Fruit fly (Drosophila melanogaster) ovary, adult (tissue): ENCODE measurements around the gene CG32669.

ENCODE experiments used
- CG17801 ChIP-seq: fragments of 200-800 bp; optimal IDR thresholded peaks from 2 replicates; lab custom pipeline; 2019; ENCODE audit warnings: missing biosample characterization, mild to moderate bottlenecking, missing genetic modification characterization, moderate library complexity; ENCODE audit not compliant: partially characterized antibody

The CG32669 gene

DNA sequence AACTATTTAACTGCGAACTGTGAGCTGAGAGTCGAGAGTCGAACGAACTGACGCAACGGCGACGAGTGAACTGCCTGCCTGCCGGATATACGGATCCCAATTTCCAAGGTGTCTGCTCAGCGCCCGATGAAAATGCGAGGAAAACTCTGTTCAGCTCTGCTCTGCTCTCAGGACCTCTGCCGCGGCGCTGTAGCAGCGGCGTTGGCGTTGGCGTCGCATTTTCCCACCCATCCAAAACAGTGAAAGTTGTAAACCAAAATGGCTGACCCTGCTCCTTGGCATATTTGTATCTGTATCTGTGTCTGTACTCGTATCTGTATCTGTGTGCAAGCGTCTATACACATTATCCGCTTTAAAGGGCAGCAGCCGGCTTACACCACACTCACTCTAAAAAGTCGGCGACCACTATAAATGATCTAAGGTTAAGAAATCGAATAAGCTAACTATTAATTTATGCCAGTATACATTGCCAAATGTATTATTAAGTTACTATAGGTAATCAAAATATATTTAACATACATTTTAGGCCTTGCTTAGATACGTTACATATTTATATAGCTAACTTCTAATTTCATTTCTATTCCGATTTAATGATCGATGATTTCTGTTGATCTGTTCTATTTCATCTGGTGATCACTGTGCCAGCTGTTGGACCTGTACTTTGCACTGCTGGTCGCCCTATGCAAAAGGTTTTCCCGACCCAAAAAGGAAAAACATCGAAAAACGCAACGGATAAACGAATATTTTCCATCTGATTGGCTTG, 22.0 kb downstream of the CG32669 start:
- no peak for TF ChIP-seq CG17801 (GFP tag; lab: Kevin White, UChicago)

DNA sequence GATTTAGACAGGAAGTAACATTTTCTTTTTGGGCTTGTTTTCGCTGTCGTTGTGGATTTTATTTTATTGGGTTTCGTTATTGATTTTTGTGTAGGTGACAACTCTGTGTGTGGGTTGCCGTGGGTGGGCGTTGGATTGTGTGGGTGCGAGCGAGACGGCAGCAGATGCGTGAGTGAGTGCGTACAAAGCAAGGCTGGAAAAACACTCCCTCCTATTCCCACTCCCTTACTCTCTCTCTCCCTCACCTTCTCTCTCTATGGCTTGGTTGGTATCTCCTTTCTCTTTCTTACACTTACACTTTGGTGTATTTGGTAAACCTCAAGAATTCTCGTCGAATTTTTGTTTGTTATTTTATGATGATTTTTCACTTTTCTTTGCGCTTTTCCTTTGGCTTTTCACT, 22.8 kb downstream of the CG32669 start:
- TF ChIP-seq CG17801 (GFP tag; lab: Kevin White, UChicago) = no peak

dm6 chrX:10820741-10821140, 24.1 kb downstream of the CG32669 start:
- TF ChIP-seq CG17801 (GFP tag; lab: Kevin White, UChicago) = no peak

DNA sequence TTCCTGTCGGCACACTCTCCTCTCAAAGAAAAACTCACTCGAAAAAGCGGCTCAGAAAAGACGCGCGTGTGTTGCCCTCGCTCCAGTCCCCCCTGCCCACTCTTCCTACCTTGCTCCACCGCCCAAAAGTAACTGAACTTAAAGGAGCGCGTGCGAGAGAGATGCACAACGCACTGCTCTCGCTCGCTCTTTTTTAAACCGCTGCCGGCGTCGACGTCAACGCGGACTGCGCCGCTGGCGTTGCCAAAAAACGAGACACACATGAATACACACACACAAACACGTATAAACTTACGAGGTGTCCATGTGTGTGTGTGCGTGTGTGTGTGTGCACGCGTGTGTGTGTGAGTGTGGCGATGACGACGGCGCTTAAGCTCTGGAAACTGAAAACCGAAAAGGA, 28.0 kb downstream of the CG32669 start:
- no peak for TF ChIP-seq CG17801 (GFP tag; lab: Kevin White, UChicago)

DNA sequence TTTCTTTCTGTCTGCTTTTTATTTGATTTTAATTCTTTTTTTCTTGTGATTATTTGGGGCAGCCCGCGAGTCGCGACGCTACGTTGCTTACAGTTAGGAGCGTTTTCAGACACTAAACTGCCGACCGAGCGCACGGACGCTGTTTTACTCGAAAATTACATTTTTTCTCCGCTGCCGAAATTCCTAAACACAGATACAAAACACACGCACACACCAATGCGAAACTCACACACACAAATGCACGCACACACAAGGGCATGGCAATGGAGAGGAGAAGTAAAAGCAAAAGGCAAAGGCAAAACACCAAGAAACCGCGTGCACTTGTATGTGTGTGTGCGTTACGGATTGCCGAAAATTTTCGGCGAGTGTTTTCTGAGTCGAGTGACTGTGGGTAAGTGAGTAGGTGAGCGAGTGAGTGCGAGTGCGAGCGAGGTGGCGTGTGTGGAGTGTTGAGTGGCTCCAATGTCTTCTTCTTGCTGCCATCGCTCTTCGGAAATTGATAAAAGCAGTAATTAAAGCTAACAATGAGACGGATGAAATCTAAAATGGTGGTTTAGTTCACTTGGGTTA, 29.3 kb downstream of the CG32669 start:
- peak; percentile 40 for TF ChIP-seq CG17801 (GFP tag; lab: Kevin White, UChicago)

DNA sequence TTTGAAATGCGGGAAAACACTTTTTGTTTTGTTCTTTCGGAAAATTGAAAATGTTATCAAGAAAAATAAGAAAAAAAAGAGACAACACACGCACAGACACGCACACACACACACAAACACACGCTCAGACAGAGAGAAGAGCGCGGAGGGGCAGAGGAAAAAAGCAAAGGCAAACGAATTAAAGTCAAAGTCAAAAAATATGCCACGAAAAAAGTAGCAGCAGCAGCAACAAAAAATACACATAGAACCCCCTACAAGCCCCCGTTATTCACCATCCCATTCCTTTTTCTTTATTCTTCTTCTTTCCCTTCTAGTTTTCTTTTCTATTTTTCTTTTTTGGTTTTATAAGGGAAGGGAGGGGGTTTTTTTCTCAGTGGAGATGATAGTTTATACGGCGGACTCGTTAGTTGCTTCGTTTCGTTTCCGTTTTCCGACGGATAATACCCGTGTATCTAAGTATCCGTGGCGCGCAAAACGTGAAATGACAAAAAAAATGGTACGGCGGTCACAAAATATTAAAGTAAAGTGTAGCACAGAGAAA, 30.0 kb downstream of the CG32669 start:
- no peak for TF ChIP-seq CG17801 (GFP tag; lab: Kevin White, UChicago)

DNA sequence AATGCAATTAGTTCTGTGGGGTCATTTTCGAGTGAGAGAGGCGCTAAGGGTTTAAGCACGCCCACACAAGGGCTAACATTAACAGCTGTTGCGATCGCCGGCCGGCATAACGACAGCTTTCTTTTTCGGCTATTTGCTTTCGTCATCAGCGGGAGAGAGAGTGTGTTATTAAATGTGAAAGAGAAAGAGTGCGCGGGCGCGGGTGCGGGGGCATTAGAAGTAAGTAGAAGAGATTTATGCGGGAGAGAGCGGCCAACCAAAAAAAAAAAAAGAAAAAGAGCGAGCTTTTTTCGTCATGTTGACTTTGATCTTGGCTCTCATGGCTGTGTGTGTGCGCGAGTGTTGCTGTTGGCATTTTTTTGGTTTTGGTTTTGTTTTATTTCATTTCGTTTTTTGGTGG, 30.8 kb downstream of the CG32669 start:
- no peak for TF ChIP-seq CG17801 (GFP tag; lab: Kevin White, UChicago)

dm6 chrX:10808684-10809083, 36.2 kb downstream of the CG32669 start:
- TF ChIP-seq CG17801 (GFP tag; lab: Kevin White, UChicago) = no peak

DNA sequence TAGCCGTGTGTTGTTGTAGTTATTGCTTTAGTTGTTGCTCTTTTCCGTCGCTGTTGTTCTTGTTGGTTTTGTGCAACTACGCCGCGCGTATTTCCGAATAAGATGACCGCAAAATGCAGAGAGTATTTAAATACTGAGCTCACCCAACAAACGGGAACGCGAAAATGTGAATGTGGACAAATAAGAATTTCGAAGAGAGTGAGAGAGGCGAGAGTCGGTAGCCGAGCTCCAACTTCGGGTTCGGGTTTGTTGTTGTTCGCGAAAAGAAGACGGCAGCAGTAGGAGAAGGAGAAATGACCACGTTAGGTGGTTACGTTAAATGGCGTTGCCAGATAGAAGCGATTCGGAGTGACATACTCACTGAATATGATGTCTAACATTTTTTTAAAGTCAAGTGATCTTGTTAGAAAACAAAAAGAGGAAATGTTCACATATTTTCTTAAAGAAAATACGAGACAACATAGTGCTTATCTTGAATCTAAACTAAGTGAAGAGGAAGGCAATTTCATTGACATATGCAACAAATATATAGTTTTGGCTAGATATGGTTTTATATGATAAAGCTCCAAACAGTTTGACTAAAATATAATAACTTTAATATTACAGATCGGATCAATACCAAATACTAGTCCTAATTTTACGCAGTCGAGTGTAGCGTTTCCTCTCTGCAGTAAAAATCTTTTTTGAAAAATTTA, 38.0 kb downstream of the CG32669 start:
- peak; percentile 67 for TF ChIP-seq CG17801 (GFP tag; lab: Kevin White, UChicago)

DNA sequence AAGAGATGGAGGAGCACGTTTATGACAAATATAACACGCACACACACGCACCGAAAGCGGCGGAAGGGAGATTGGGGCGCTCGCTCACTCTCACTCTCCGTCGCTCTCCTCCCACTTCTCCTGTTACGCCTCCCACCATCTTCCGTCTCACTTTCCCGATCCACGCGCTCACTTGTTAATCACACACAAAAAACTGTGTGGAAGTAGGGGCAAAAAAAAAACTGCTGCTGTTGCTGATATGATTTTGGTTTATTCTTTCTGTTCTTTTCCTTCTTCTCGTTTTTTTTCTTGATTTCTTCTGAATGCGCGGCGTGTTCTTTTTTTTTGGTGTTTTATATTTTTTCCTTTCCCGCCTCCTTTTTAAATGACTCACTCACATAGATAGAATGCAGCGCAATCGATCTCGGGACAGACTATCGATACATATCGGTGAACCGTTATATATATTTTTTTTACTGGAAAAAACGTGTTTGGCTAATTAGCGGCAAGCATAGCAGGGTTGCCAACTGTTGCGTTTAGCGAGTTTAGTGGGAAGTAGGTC, 39.2 kb downstream of the CG32669 start:
- TF ChIP-seq CG17801 (GFP tag; lab: Kevin White, UChicago) = peak; percentile 78

dm6 chrX:10804042-10804441, 40.8 kb downstream of the CG32669 start:
- no peak for TF ChIP-seq CG17801 (GFP tag; lab: Kevin White, UChicago)

dm6 chrX:10802457-10803378, 42.2 kb downstream of the CG32669 start:
- TF ChIP-seq CG17801 (GFP tag; lab: Kevin White, UChicago) = peak; percentile 42

- TF ChIP-seq CG17801 (GFP tag; lab: Kevin White, UChicago) = no peak
Observed at dm6 chrX:10801827-10802456, 42.9 kb downstream of the CG32669 start.

dm6 chrX:10801033-10801432, 43.8 kb downstream of the CG32669 start:
- no peak for TF ChIP-seq CG17801 (GFP tag; lab: Kevin White, UChicago)
